Worm (Caenorhabditis elegans) whole organism, L4 larva: Measurements from ENCODE around the gene hum-5.
A peak's percentile ranks its signal among the peaks of the same experiment; 100 is the strongest.

Source experiments
- attf-4 ChIP-seq: sonication (generic microtip); optimal IDR thresholded peaks from 3 replicates; lab custom pipeline; 2017; ENCODE audit warnings: missing biosample characterization, missing genetic modification characterization
- daf-16 ChIP-seq, 3 experiments: sonication (generic microtip); optimal IDR thresholded peaks; 2 replicates each; lab custom pipeline; 2016 to 2017; ENCODE audit warnings: missing genetic modification characterization in 3 of 3, missing genetic modification reagents in 3 of 3, mild to moderate bottlenecking in 2 of 3, missing compliant biosample characterization in 2 of 3, missing biosample characterization in 1 of 3, moderate library complexity in 1 of 3
- dmd-9 ChIP-seq: fragments of 200-800 bp; sonication (Bioruptor generic); IDR thresholded peaks from 2 replicates; pipeline ENCODE4 v1.3.6; 2022; ENCODE audit warnings: missing genetic modification reagents, missing genetic modification characterization, missing compliant biosample characterization
- duxl-1 ChIP-seq: sonication (generic microtip); optimal IDR thresholded peaks from 2 replicates; lab custom pipeline; 2016; ENCODE audit warnings: mild to moderate bottlenecking, missing genetic modification characterization, moderate library complexity, missing compliant biosample characterization; ENCODE audit not compliant: poor library complexity
- fkh-10 ChIP-seq: fragments of 150-350 bp; optimal IDR thresholded peaks from 2 replicates; lab custom pipeline; 2014; ENCODE audit warnings: missing biosample characterization, missing genetic modification reagents, missing genetic modification characterization
- hmg-1.1 ChIP-seq: fragments of 200-800 bp; sonication (Bioruptor generic); IDR thresholded peaks from 2 replicates; pipeline ENCODE4 v1.3.6; 2022; ENCODE audit warnings: missing genetic modification reagents, missing genetic modification characterization, missing compliant biosample characterization
- mxl-2 ChIP-seq: fragments of 200-800 bp; sonication (Bioruptor generic); conservative IDR thresholded peaks from 2 replicates; pipeline ENCODE4 v1.3.6; 2022; ENCODE audit warnings: missing genetic modification reagents, missing genetic modification characterization, missing compliant biosample characterization
- nhr-10 ChIP-seq: fragments of 150-350 bp; optimal IDR thresholded peaks from 2 replicates; lab custom pipeline; 2014; ENCODE audit warnings: missing biosample characterization, missing genetic modification characterization
- nhr-6 ChIP-seq: fragments of 150-350 bp; optimal IDR thresholded peaks from 2 replicates; lab custom pipeline; 2014; ENCODE audit warnings: missing biosample characterization, missing genetic modification characterization
- zfp-3 ChIP-seq: fragments of 200-800 bp; sonication (Bioruptor generic); conservative IDR thresholded peaks from 2 replicates; pipeline ENCODE4 v1.3.6; 2022; ENCODE audit warnings: missing genetic modification reagents, missing genetic modification characterization, missing compliant biosample characterization

The hum-5 gene

ce11 chrIII:3979980-3980631, 56.5 kb downstream of the hum-5 start (continued):
- TF ChIP-seq dmd-9 (GFP tag; lab: Robert Waterston, UW): no peak
- TF ChIP-seq duxl-1 (tag; lab: Kevin White, UChicago): no peak
- no peak for TF ChIP-seq nhr-6 (tag; lab: Kevin White, UChicago)
- no peak for TF ChIP-seq zfp-3 (GFP tag; lab: Robert Waterston, UW)
- TF ChIP-seq fkh-10 (GFP tag; lab: Kevin White, UChicago): peak; percentile 41
- TF ChIP-seq mxl-2 (GFP tag; lab: Robert Waterston, UW): no peak
- peak; percentile 42 for TF ChIP-seq attf-4 (tag; lab: Kevin White, UChicago)
- peak; percentile 90 for TF ChIP-seq hmg-1.1
- peak; percentile 60 to 71 for TF ChIP-seq daf-16 (GFP tag; optimal IDR thresholded peaks at IDR 0.05; lab: Kevin White, UChicago)
- TF ChIP-seq daf-16 (tag; optimal IDR thresholded peaks at IDR 0.05; lab: Kevin White, UChicago): peak; percentile 95
- peak; percentile 20 for TF ChIP-seq nhr-10 (tag; lab: Kevin White, UChicago)
